Fruit fly (Drosophila melanogaster): ENCODE data around the gene Grip91.

Gene Grip91

dm6 chrX:13752543-13753046, 8.1 kb upstream of the Grip91 start:
- no peak for TF ChIP-seq usp (GFP tag; optimal IDR thresholded peaks at IDR 0.05)
- TF ChIP-seq pan (optimal IDR thresholded peaks at IDR 0.05): no peak
- TF ChIP-seq EcR (GFP tag; optimal IDR thresholded peaks at IDR 0.05): no peak
- TF ChIP-seq psq (optimal IDR thresholded peaks at IDR 0.05): no peak
- no peak for TF ChIP-seq CG8478 (optimal IDR thresholded peaks at IDR 0.05)
- no peak for TF ChIP-seq Dll (optimal IDR thresholded peaks at IDR 0.05)

- TF ChIP-seq CG8478 (optimal IDR thresholded peaks at IDR 0.05): no peak
- no peak for TF ChIP-seq usp (GFP tag; optimal IDR thresholded peaks at IDR 0.05)
- no peak for TF ChIP-seq pan (optimal IDR thresholded peaks at IDR 0.05)
- no peak for TF ChIP-seq EcR (GFP tag; optimal IDR thresholded peaks at IDR 0.05)
- TF ChIP-seq psq (optimal IDR thresholded peaks at IDR 0.05): no peak
- no peak for TF ChIP-seq Dll (optimal IDR thresholded peaks at IDR 0.05)
These were observed 5.4 kb upstream of the Grip91 start for dm6 chrX:13749873-13750241.

DNA sequence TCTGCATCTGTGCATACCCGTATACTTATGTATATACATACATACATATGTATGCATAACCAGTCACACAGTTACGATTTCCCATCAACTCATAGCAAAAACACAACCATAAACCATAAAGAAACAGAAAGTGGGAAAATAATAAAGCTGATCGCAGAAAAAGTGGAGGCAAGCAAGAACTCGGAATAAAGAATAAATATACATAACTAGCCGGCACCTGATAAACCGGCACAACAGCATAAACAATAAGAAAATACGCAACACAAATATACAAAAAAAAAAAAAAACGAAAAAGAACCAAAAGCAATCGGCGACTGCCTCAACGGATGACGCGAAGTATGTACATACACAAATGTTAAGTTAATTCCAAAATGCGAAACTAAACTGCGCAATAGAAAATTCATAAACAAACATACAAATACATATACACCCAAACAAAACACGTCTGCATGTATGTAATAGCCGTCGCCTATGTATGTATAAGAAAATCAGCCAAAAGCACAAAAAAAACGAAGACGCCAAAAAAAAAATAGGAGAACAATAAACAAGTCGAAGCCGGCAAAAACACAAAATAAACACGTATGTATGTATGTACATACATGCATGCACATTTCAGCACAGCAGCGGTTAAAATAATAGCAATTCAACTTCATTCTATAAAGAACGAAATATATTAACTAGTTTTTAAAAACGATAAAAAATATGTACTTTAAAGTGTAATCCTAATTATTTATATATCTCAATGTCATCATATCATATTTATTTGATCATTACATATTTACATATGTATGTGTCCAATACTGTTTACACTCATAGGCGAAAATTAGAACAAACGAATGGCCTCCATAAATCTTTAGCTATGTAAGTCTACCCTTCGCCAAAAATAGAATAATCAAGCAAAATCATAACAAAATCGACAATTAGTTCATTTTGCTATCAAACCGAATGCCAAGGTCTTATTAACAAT, 4.7 kb upstream of the Grip91 start:
- TF ChIP-seq psq (optimal IDR thresholded peaks at IDR 0.05) (no peak), pan (optimal IDR thresholded peaks at IDR 0.05) (no peak), usp (GFP tag; optimal IDR thresholded peaks at IDR 0.05) (no peak), CG8478 (optimal IDR thresholded peaks at IDR 0.05) (no peak), Dll (optimal IDR thresholded peaks at IDR 0.05) (no peak)

DNA sequence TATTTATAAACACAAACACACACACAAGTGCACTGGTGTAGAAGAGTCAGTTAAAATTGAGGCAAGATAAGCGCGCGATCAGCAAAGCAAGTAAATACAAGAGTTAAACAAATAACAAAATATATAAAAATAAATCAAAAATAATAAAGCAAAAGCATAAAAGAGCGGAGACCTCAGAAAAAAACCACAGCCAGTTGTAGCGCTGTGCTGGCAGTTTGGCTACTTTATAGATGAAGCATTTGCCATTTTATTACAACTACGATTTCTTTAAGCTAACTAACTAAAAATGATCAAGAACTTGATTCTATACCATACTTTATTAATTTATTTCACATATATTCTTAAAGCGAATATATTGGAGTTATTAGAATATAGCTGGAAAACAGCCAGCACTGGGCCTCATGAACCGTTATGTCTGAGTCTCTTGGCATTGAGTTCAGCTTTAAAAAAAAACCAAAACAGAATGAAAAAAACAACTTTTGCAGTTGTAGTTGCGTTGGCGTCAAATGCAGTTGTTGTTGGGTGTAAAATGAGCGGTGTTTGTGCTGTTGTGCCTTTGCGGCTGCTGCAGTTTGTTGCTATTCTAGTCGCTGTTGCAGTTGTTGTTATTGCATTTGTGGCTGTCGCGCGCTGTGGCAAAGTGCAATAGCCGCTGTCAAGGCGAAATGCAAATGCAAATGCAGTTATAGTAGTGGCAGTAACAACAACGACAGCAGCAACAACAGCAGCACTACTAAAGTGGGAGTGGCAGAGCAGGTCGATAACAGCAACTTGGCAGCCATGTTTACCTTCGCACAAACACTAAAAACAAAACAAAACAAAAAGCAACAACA, 3.4 kb upstream of the Grip91 start:
- no peak for TF ChIP-seq Dll (optimal IDR thresholded peaks at IDR 0.05)
- TF ChIP-seq EcR (GFP tag; optimal IDR thresholded peaks at IDR 0.05): peak in 1 of 2 experiments; percentile 69

DNA sequence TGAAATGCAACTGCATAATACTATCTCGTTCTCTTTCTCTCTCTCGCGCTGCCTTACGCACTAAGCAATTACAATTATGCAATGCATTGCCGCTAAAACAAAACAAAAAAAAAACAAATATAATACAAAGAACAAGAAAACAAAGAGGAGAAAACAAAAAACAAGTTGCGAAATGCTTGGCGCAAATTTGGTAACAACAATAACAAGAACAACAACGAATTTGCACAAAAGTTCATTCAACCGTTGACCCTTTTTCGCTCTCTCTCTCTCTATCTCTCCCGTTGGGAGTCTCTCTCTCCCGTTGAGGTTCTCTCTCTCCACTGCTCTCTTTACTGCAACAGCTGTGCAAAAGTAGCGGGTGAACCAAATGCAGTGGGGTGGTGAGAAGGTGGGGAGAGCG, 2.6 kb upstream of the Grip91 start:
- TF ChIP-seq EcR (GFP tag; optimal IDR thresholded peaks at IDR 0.05): peak in 1 of 2 experiments; percentile 80
- TF ChIP-seq usp (GFP tag; optimal IDR thresholded peaks at IDR 0.05): no peak

DNA sequence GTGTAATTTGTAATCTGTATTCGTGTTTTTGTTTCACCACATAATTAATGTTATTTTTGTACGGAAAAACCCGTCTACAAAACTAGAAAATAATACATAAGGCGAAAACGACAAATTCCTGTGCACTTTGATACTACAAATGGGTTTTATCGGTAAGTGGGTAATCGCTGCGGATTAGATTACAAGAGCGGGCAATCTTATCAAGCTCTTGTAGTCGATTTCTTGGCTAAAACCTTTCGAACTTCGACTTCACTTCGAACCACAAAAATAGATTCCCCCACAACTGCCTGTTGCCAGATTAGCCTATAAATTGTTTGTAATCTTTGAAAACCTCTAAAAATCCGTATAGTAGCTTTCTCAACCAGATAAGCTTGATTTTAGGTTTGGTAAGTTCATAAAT, 3.5 kb downstream of the Grip91 start:
- no peak for TF ChIP-seq EcR (GFP tag; optimal IDR thresholded peaks at IDR 0.05)
- TF ChIP-seq usp (GFP tag; optimal IDR thresholded peaks at IDR 0.05): no peak
- TF ChIP-seq CG8478 (optimal IDR thresholded peaks at IDR 0.05): no peak
- TF ChIP-seq pan (optimal IDR thresholded peaks at IDR 0.05): no peak
- no peak for TF ChIP-seq psq (optimal IDR thresholded peaks at IDR 0.05)
- TF ChIP-seq Dll (optimal IDR thresholded peaks at IDR 0.05): no peak

DNA sequence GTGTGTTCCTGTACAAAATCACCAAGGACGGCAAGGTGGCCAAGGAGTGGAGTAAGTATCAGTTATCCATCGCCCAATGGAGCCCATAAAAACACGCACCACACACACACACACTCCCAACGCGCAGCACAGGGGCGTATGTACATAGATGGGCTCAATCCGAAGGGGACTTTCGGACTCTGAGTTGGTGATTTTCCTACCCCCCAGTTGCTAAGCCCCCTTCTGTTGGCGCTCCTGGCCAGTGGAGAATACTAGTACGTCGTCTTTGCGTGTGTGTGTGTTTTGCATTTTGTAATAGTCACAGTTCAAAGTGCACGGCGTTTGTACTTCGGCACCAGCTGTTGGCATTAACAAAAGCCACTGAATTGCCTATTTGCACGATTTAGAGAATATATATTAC, 4.4 kb downstream of the Grip91 start:
- no peak for TF ChIP-seq usp (GFP tag; optimal IDR thresholded peaks at IDR 0.05)
- no peak for TF ChIP-seq CG8478 (optimal IDR thresholded peaks at IDR 0.05)
- TF ChIP-seq psq (optimal IDR thresholded peaks at IDR 0.05): no peak
- no peak for TF ChIP-seq pan (optimal IDR thresholded peaks at IDR 0.05)
- no peak for TF ChIP-seq EcR (GFP tag; optimal IDR thresholded peaks at IDR 0.05)
- TF ChIP-seq Dll (optimal IDR thresholded peaks at IDR 0.05): no peak

DNA sequence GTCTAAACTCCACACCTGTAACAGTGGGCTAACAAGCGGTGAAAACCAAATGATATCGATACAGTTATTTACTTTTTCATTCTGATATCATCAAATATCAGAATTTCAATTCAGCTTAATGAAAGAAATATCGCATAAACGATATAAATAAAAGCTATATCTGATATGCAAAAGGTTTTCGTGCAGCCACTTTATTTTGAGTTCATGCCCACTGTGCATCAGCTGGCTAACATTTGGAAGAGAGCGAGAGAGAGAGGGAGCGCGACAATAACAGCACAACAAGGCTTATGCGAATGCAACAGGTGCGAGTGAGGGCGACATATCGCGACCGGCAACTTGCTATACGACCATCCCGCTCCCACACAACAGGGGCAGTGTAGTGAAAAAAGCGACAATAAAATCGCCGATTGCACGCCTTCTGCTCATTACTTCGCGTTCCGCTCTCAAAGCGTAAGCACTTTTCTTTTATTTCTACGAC, 5.0 kb downstream of the Grip91 start, which contains the start of gene CG11151:
Gene CG11151, plus strand, starts transcription at position 334 of the 478 bp plus-strand sequence.
- TF ChIP-seq CG8478 (optimal IDR thresholded peaks at IDR 0.05) (peak; percentile 92), Dll (optimal IDR thresholded peaks at IDR 0.05) (no peak), EcR (GFP tag; optimal IDR thresholded peaks at IDR 0.05) (no peak), psq (optimal IDR thresholded peaks at IDR 0.05) (no peak), pan (optimal IDR thresholded peaks at IDR 0.05) (no peak), usp (GFP tag; optimal IDR thresholded peaks at IDR 0.05) (no peak)

- TF ChIP-seq pan (optimal IDR thresholded peaks at IDR 0.05) (no peak), CG8478 (optimal IDR thresholded peaks at IDR 0.05) (no peak)
These were observed 6.5 kb downstream of the Grip91 start, which contains the start of gene CG11134 for dm6 chrX:13737939-13738338. Gene CG11134, plus strand, starts transcription at chrX:13737942.

dm6 chrX:13736174-13736482, 8.4 kb downstream of the Grip91 start, which contains the start of gene g:
Gene g, minus strand, starts transcription at chrX:13736278.
- no peak for TF ChIP-seq EcR (GFP tag; optimal IDR thresholded peaks at IDR 0.05)
- TF ChIP-seq psq (optimal IDR thresholded peaks at IDR 0.05): no peak
- TF ChIP-seq CG8478 (optimal IDR thresholded peaks at IDR 0.05): no peak
- no peak for TF ChIP-seq pan (optimal IDR thresholded peaks at IDR 0.05)
- TF ChIP-seq Dll (optimal IDR thresholded peaks at IDR 0.05): no peak
- no peak for TF ChIP-seq usp (GFP tag; optimal IDR thresholded peaks at IDR 0.05)

DNA sequence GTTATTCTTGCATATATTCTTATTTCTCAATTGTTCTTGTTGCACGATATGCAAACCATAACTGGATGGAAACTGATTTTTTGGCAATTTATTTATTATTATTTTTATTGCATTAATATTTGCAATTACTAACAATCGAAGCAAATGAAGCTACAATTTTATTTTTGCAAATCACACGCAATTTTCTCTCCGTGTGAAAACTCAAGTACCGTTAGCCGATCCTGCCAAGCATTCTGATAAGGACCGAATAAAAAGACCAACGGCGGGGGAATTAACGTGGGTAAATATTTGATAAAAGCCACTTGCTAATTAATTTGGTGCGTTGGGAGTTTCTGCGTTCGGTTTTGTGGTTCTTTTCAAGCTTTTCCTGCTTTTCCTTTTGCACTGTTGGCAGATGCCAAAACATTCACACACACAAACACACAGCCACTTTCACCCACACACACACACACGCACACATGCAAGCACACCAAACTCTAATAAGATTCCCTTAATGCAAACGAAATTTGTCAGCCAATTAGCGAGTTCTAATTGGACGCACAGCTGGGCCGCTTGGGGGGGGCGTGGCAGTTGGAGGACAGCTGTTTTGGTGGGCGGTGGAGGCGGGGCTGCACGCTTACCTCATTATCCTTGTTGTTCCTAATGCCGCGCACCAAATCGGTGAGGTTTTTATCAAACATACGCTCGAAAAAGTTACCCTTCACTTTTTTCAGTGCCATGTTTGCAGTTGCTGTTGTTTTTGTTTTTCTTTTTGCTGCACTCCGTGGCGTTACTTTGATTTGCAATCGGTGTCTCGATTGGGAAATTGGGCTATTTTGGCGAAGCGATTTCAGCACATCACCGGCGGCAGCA, 8.9 kb downstream of the Grip91 start:
- TF ChIP-seq EcR (GFP tag; optimal IDR thresholded peaks at IDR 0.05): no peak

DNA sequence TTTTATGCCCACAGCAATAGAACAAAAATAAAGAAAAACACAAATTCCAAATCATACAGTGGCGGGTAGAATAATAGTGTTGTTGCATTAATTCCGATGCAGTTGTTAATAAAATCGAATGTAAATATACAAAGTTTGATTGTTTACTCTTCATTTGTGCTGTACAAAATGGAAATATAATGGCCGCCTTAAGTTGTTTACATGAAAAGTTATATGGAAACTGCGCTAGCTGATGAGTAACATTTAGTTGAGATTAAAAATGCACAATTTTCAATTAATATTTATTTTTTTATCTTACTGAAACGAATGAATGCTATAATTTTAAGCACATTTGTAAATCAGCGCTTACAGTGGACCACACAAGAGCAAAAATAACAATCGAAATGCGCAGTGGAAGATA, 9.6 kb downstream of the Grip91 start:
- TF ChIP-seq psq (optimal IDR thresholded peaks at IDR 0.05) (no peak), Dll (optimal IDR thresholded peaks at IDR 0.05) (no peak), CG8478 (optimal IDR thresholded peaks at IDR 0.05) (no peak), pan (optimal IDR thresholded peaks at IDR 0.05) (no peak), EcR (GFP tag; optimal IDR thresholded peaks at IDR 0.05) (no peak), usp (GFP tag; optimal IDR thresholded peaks at IDR 0.05) (no peak)

Data from whole organism.